Worm (Caenorhabditis elegans): ENCODE data around the gene fbxa-147.

- no peak for TF ChIP-seq lin-39 (tag; optimal IDR thresholded peaks at IDR 0.05)
- TF ChIP-seq lin-13 (GFP tag; optimal IDR thresholded peaks at IDR 0.05): no peak
- no peak for TF ChIP-seq skn-1 (tag; optimal IDR thresholded peaks at IDR 0.05)
- no peak for TF ChIP-seq nhr-11 (tag; optimal IDR thresholded peaks at IDR 0.05)
- TF ChIP-seq lsy-2 (tag; optimal IDR thresholded peaks at IDR 0.05): no peak
- no peak for TF ChIP-seq zag-1 (tag; optimal IDR thresholded peaks at IDR 0.05)
- no peak for TF ChIP-seq unc-39 (tag; optimal IDR thresholded peaks at IDR 0.05)
These were observed 4.0 kb upstream of the fbxa-147 start, which contains the start of gene R08A2.5 for ce11 chrV:14712316-14712715.
